Worm (Caenorhabditis elegans): ENCODE results near the gene gba-4.

- no peak for TF ChIP-seq R02D3.7 (tag; optimal IDR thresholded peaks at IDR 0.05)
- TF ChIP-seq ztf-4 (tag; optimal IDR thresholded peaks at IDR 0.05): no peak
- TF ChIP-seq ceh-82 (tag; optimal IDR thresholded peaks at IDR 0.05): no peak
- no peak for TF ChIP-seq aly-2 (tag; optimal IDR thresholded peaks at IDR 0.05)
- TF ChIP-seq nhr-23 (tag; optimal IDR thresholded peaks at IDR 0.05): no peak
- TF ChIP-seq unc-39 (tag; optimal IDR thresholded peaks at IDR 0.05): no peak
- no peak for TF ChIP-seq fkh-2 (tag; optimal IDR thresholded peaks at IDR 0.05)
Observed at ce11 chrIV:5326144-5326543, 24.6 kb downstream of the gba-4 start, which contains the start of gene Y4C6B.4.

Data from whole organism, L3 larva.